Fruit fly (Drosophila melanogaster): ENCODE measurements around the gene Amt.

Gene Amt

DNA sequence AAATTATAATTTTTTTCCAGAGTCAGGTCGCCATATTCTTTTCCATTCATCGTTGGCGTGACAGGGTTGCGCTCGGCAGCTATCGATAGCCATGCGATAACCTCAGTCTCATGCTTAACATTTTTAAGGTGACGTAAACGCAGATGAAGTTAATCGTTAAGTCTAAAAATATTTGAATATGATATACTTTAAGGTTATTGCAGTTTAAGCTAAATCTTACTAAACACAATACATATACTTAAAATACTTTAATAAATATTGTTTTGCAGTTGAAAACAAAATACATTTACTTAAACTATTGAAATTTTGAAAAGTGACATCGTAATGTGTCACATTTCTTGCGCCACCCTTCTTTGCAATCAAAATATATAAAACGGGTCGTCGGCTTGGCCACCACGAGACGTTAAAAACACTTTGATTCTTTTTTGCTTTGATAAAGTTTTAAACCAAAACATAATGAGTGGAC is 26.3 kb upstream of the Amt start, which contains the start of the genes Cp190 and CG4338 (continued):
- TF ChIP-seq Hand (GFP tag; optimal IDR thresholded peaks at IDR 0.05) (peak; percentile 95), CG12942 (GFP tag; optimal IDR thresholded peaks at IDR 0.05) (peak; percentile 97), CG16815 (GFP tag; optimal IDR thresholded peaks at IDR 0.05) (peak; percentile 97), Dbx (GFP tag; IDR thresholded peaks at IDR 0.05) (peak; percentile 98), cwo (GFP tag; optimal IDR thresholded peaks at IDR 0.05) (peak; percentile 95), CG8089 (GFP tag; optimal IDR thresholded peaks at IDR 0.05) (peak; percentile 83), Blimp-1 (GFP tag; optimal IDR thresholded peaks at IDR 0.05) (peak; percentile 97), CG11247 (GFP tag; IDR thresholded peaks at IDR 0.05) (peak; percentile 95), nerfin-2 (GFP tag; IDR thresholded peaks at IDR 0.05; ENCODE audit: partially characterized antibody) (peak; percentile 53; the same call in 1 of the 2 replicates), emc (GFP tag; optimal IDR thresholded peaks at IDR 0.05) (peak; percentile 78), lab (GFP tag; optimal IDR thresholded peaks at IDR 0.05) (peak; percentile 98), Six4 (GFP tag; optimal IDR thresholded peaks at IDR 0.05) (peak; percentile 98), E2f2 (GFP tag; IDR thresholded peaks at IDR 0.05) (peak; percentile 85), ci (GFP tag; IDR thresholded peaks at IDR 0.05) (peak; percentile 95), shn (GFP tag; optimal IDR thresholded peaks at IDR 0.05) (peak; percentile 84), cad (GFP tag; optimal IDR thresholded peaks at IDR 0.05) (no peak), Elba2 (GFP tag; optimal IDR thresholded peaks at IDR 0.05) (peak; percentile 94), nom (GFP tag; optimal IDR thresholded peaks at IDR 0.05) (peak; percentile 95), CG14014 (GFP tag; IDR thresholded peaks at IDR 0.05) (peak; percentile 97), CG12299 (tag; optimal IDR thresholded peaks at IDR 0.05) (peak; percentile 99), twi (tag; optimal IDR thresholded peaks at IDR 0.05) (peak; percentile 98), CG2120 (GFP tag; optimal IDR thresholded peaks at IDR 0.05) (peak; percentile 97), Sox102F (GFP tag; optimal IDR thresholded peaks at IDR 0.05) (peak; percentile 98), zen2 (GFP tag; IDR thresholded peaks at IDR 0.05; ENCODE audit: partially characterized antibody) (no peak; the same call in 2 of the 3 replicates), CG11504 (tag; optimal IDR thresholded peaks at IDR 0.05) (peak; percentile 97), CG2116 (GFP tag; optimal IDR thresholded peaks at IDR 0.05) (peak; percentile 99), cas (GFP tag; IDR thresholded peaks at IDR 0.05) (peak; percentile 88), CG2889 (GFP tag; IDR thresholded peaks at IDR 0.05) (peak; percentile 94), sug (tag; optimal IDR thresholded peaks at IDR 0.05) (peak; percentile 99), az2 (GFP tag; optimal IDR thresholded peaks at IDR 0.05) (peak; percentile 98), CG4282 (GFP tag; optimal IDR thresholded peaks at IDR 0.05) (no peak), CG13287 (GFP tag; IDR thresholded peaks at IDR 0.05; ENCODE audit: partially characterized antibody) (peak; percentile 80), gce (GFP tag; IDR thresholded peaks at IDR 0.05) (peak; percentile 94), pum (GFP tag; optimal IDR thresholded peaks at IDR 0.05) (peak; percentile 91), grn (GFP tag; optimal IDR thresholded peaks at IDR 0.05) (no peak), NfI (GFP tag; optimal IDR thresholded peaks at IDR 0.05) (peak; percentile 98), Bteb2 (GFP tag; optimal IDR thresholded peaks at IDR 0.05) (peak; percentile 93), Nf-YC (tag; optimal IDR thresholded peaks at IDR 0.05) (peak; percentile 94), CG10321 (GFP tag; IDR thresholded peaks at IDR 0.05) (peak; percentile 80), kni (GFP tag; optimal IDR thresholded peaks at IDR 0.05) (peak; percentile 97), Kr (GFP tag; optimal IDR thresholded peaks at IDR 0.05) (peak; percentile 19), CG17186 (GFP tag; optimal IDR thresholded peaks at IDR 0.05) (peak; percentile 91), chm (GFP tag; IDR thresholded peaks at IDR 0.05) (peak; percentile 93), fd64A (GFP tag; optimal IDR thresholded peaks at IDR 0.05) (peak; percentile 85), Doc3 (GFP tag; IDR thresholded peaks at IDR 0.05; ENCODE audit: partially characterized antibody) (peak; percentile 61; the same call in 2 of the 3 replicates), esg (GFP tag; conservative IDR thresholded peaks at IDR 0.05) (peak; percentile 98), CG16813 (GFP tag; IDR thresholded peaks at IDR 0.05; ENCODE audit: partially characterized antibody) (peak; percentile 85), gem (tag; optimal IDR thresholded peaks at IDR 0.05) (peak; percentile 99), sc (optimal IDR thresholded peaks at IDR 0.05) (no peak), sc (GFP tag; optimal IDR thresholded peaks at IDR 0.05) (peak; percentile 97)

Measured in whole organism, embryonic.